Worm (Caenorhabditis elegans) whole organism, L2 larva: ENCODE results near the gene C05E4.12.
A peak's percentile ranks its signal among the peaks of the same experiment; 100 is the strongest.

Experiments
- C34F6.9 ChIP-seq: fragments of 150-350 bp; optimal IDR thresholded peaks from 2 replicates; lab custom pipeline; 2014; ENCODE audit warnings: missing biosample characterization, missing genetic modification characterization
- F13H6.1 ChIP-seq: sonication (generic microtip); optimal IDR thresholded peaks from 2 replicates; lab custom pipeline; 2016; ENCODE audit warnings: missing genetic modification characterization, missing compliant biosample characterization
- R02D3.7 ChIP-seq: fragments of 150-350 bp; optimal IDR thresholded peaks from 2 replicates; lab custom pipeline; 2014; ENCODE audit warnings: missing biosample characterization, missing genetic modification characterization
- Y55F3AM.14 ChIP-seq: fragments of 200-800 bp; sonication (Bioruptor generic); optimal IDR thresholded peaks from 2 replicates; lab custom pipeline; 2018; ENCODE audit warnings: mild to moderate bottlenecking, missing genetic modification characterization, missing compliant biosample characterization
- ZK546.5 ChIP-seq: sonication (generic microtip); optimal IDR thresholded peaks from 2 replicates; lab custom pipeline; 2017; ENCODE audit warnings: missing biosample characterization, missing genetic modification characterization
- aly-2 ChIP-seq: fragments of 150-350 bp; optimal IDR thresholded peaks from 2 replicates; lab custom pipeline; 2014; ENCODE audit warnings: missing biosample characterization, missing genetic modification characterization
- ama-1 ChIP-seq: fragments of 150-350 bp; optimal IDR thresholded peaks from 2 replicates; lab custom pipeline; 2018; ENCODE audit warnings: inconsistent platforms
- blmp-1 ChIP-seq: sonication (generic microtip); optimal IDR thresholded peaks from 2 replicates; lab custom pipeline; 2017; ENCODE audit warnings: missing genetic modification characterization, mild to moderate bottlenecking, missing compliant biosample characterization, antibody characterized with exemption, moderate library complexity; ENCODE audit not compliant: insufficient read depth
- ceh-16 ChIP-seq: fragments of 150-350 bp; optimal IDR thresholded peaks from 2 replicates; lab custom pipeline; 2014; ENCODE audit warnings: missing biosample characterization, missing genetic modification characterization
- ceh-82 ChIP-seq: fragments of 150-350 bp; optimal IDR thresholded peaks from 2 replicates; lab custom pipeline; 2014; ENCODE audit warnings: missing biosample characterization, missing genetic modification characterization
- crh-2 ChIP-seq: sonication (generic microtip); optimal IDR thresholded peaks from 2 replicates; lab custom pipeline; 2017; ENCODE audit warnings: missing biosample characterization, missing genetic modification characterization
- dmd-4 ChIP-seq: sonication (generic microtip); optimal IDR thresholded peaks from 2 replicates; lab custom pipeline; 2017; ENCODE audit warnings: missing biosample characterization, missing genetic modification characterization
- egl-27 ChIP-seq: sonication (generic microtip); optimal IDR thresholded peaks from 3 replicates; lab custom pipeline; 2017; ENCODE audit warnings: missing biosample characterization, missing genetic modification reagents, missing genetic modification characterization
- elt-1 ChIP-seq: fragments of 150-350 bp; optimal IDR thresholded peaks from 2 replicates; lab custom pipeline; 2014; ENCODE audit warnings: missing biosample characterization, missing genetic modification characterization
- elt-3 ChIP-seq: sonication (generic microtip); optimal IDR thresholded peaks from 2 replicates; lab custom pipeline; 2017; ENCODE audit warnings: missing biosample characterization, missing genetic modification characterization
- fos-1 ChIP-seq: fragments of 150-350 bp; optimal IDR thresholded peaks from 2 replicates; lab custom pipeline; 2014; ENCODE audit warnings: missing biosample characterization, missing genetic modification characterization
- gmeb-1 ChIP-seq: fragments of 150-350 bp; optimal IDR thresholded peaks from 2 replicates; lab custom pipeline; 2014; ENCODE audit warnings: missing biosample characterization, missing genetic modification characterization
- lin-11 ChIP-seq: fragments of 150-350 bp; sonication (generic microtip); optimal IDR thresholded peaks from 2 replicates; lab custom pipeline; 2014; ENCODE audit warnings: missing biosample characterization, missing genetic modification characterization, inconsistent platforms, mixed read lengths
- lin-13 ChIP-seq: fragments of 150-350 bp; optimal IDR thresholded peaks from 2 replicates; lab custom pipeline; 2014; ENCODE audit warnings: missing biosample characterization, missing genetic modification reagents, missing genetic modification characterization
- lin-39 ChIP-seq: fragments of 150-350 bp; optimal IDR thresholded peaks from 2 replicates; lab custom pipeline; 2014; ENCODE audit warnings: missing biosample characterization, missing genetic modification reagents, missing genetic modification characterization
- lsy-2 ChIP-seq, 2 experiments: fragments of 150-350 bp in 1 of 2; sonication (generic microtip) in 1 of 2; optimal IDR thresholded peaks; 2 replicates each; lab custom pipeline; 2014 to 2017; ENCODE audit warnings: missing biosample characterization in 2 of 2, missing genetic modification characterization in 2 of 2
- mab-5 ChIP-seq: fragments of 150-350 bp; optimal IDR thresholded peaks from 2 replicates; lab custom pipeline; 2014; ENCODE audit warnings: missing biosample characterization, missing genetic modification characterization
- mbf-1 ChIP-seq: sonication (generic microtip); optimal IDR thresholded peaks from 2 replicates; lab custom pipeline; 2017; ENCODE audit warnings: missing biosample characterization, missing genetic modification characterization
- mdl-1 ChIP-seq, 2 experiments: fragments of 150-350 bp in 1 of 2; sonication (generic microtip) in 1 of 2; optimal IDR thresholded peaks; 2 replicates each; lab custom pipeline; 2017; ENCODE audit warnings: missing biosample characterization in 2 of 2, missing genetic modification characterization in 2 of 2
- nhr-10 ChIP-seq: sonication (generic microtip); optimal IDR thresholded peaks from 2 replicates; lab custom pipeline; 2017; ENCODE audit warnings: missing biosample characterization, missing genetic modification characterization
- nhr-11 ChIP-seq: fragments of 150-350 bp; optimal IDR thresholded peaks from 2 replicates; lab custom pipeline; 2014; ENCODE audit warnings: missing biosample characterization, missing genetic modification characterization
- nhr-12 ChIP-seq: fragments of 150-350 bp; optimal IDR thresholded peaks from 2 replicates; lab custom pipeline; 2014; ENCODE audit warnings: missing biosample characterization, missing genetic modification characterization
- nhr-129 ChIP-seq: fragments of 150-350 bp; optimal IDR thresholded peaks from 2 replicates; lab custom pipeline; 2014; ENCODE audit warnings: missing biosample characterization, missing genetic modification characterization
- nhr-21 ChIP-seq: fragments of 150-350 bp; optimal IDR thresholded peaks from 2 replicates; lab custom pipeline; 2014; ENCODE audit warnings: missing biosample characterization, missing genetic modification characterization
- nhr-23 ChIP-seq: fragments of 150-350 bp; optimal IDR thresholded peaks from 2 replicates; lab custom pipeline; 2014; ENCODE audit warnings: missing biosample characterization, missing genetic modification reagents, missing genetic modification characterization
- nhr-25 ChIP-seq: fragments of 150-350 bp; sonication (generic microtip); optimal IDR thresholded peaks from 3 replicates; lab custom pipeline; 2014; ENCODE audit warnings: missing biosample characterization, missing genetic modification characterization
- nhr-6 ChIP-seq: fragments of 150-350 bp; optimal IDR thresholded peaks from 2 replicates; lab custom pipeline; 2014; ENCODE audit warnings: missing biosample characterization, missing genetic modification characterization
- nhr-77 ChIP-seq: fragments of 150-350 bp; optimal IDR thresholded peaks from 2 replicates; lab custom pipeline; 2014; ENCODE audit warnings: missing biosample characterization, missing genetic modification characterization
- sem-4 ChIP-seq: fragments of 150-350 bp; optimal IDR thresholded peaks from 2 replicates; lab custom pipeline; 2014; ENCODE audit warnings: missing biosample characterization, missing genetic modification reagents, missing genetic modification characterization
- sma-3 ChIP-seq: sonication (generic microtip); optimal IDR thresholded peaks from 2 replicates; lab custom pipeline; 2016; ENCODE audit warnings: missing genetic modification reagents, missing genetic modification characterization, missing compliant biosample characterization
- sma-9 ChIP-seq, 2 experiments: fragments of 150-350 bp in 1 of 2; sonication (generic microtip) in 1 of 2; optimal IDR thresholded peaks; 2 replicates each; lab custom pipeline; 2014 to 2016; ENCODE audit warnings: missing genetic modification characterization in 2 of 2, mild to moderate bottlenecking in 1 of 2, missing biosample characterization in 1 of 2, missing compliant biosample characterization in 1 of 2, missing genetic modification reagents in 1 of 2, moderate library complexity in 1 of 2
- snpc-4 ChIP-seq: fragments of 150-350 bp; optimal IDR thresholded peaks from 2 replicates; lab custom pipeline; 2014; ENCODE audit warnings: missing biosample characterization, missing genetic modification characterization
- unc-39 ChIP-seq: fragments of 150-350 bp; optimal IDR thresholded peaks from 2 replicates; lab custom pipeline; 2014; ENCODE audit warnings: missing biosample characterization, missing genetic modification characterization
- unc-55 ChIP-seq: fragments of 150-350 bp; sonication (generic microtip); optimal IDR thresholded peaks from 3 replicates; lab custom pipeline; 2014; ENCODE audit warnings: missing biosample characterization, missing genetic modification reagents, missing genetic modification characterization
- unc-62 ChIP-seq: fragments of 150-350 bp; optimal IDR thresholded peaks from 2 replicates; lab custom pipeline; 2014; ENCODE audit warnings: missing biosample characterization, missing genetic modification reagents, missing genetic modification characterization
- zag-1 ChIP-seq: fragments of 150-350 bp; optimal IDR thresholded peaks from 2 replicates; lab custom pipeline; 2014; ENCODE audit warnings: missing biosample characterization, missing genetic modification characterization
- ztf-1 ChIP-seq: fragments of 200-800 bp; sonication (Bioruptor generic); conservative IDR thresholded peaks from 2 replicates; pipeline ENCODE4 v1.3.6; 2022; ENCODE audit warnings: missing genetic modification characterization, missing compliant biosample characterization
- ztf-11 ChIP-seq: sonication (generic microtip); optimal IDR thresholded peaks from 2 replicates; lab custom pipeline; 2017; ENCODE audit warnings: missing biosample characterization, missing genetic modification characterization
- ztf-4 ChIP-seq: fragments of 150-350 bp; optimal IDR thresholded peaks from 2 replicates; lab custom pipeline; 2014; ENCODE audit warnings: missing biosample characterization, missing genetic modification characterization

C05E4.12 gene

ce11 chrV:741820-742219 lies 20.0 kb downstream of the C05E4.12 start, which contains the start of gene C05E4.7:
Gene C05E4.7, plus strand, starts transcription at chrV:742120.
- TF ChIP-seq unc-62 (GFP tag; lab: Kevin White, UChicago) (no peak), nhr-12 (tag; lab: Kevin White, UChicago) (no peak), lin-39 (tag; lab: Kevin White, UChicago) (no peak), blmp-1 (tag; lab: Kevin White, UChicago) (no peak), dmd-4 (tag; lab: Kevin White, UChicago) (no peak), nhr-11 (tag; lab: Kevin White, UChicago) (no peak)

DNA sequence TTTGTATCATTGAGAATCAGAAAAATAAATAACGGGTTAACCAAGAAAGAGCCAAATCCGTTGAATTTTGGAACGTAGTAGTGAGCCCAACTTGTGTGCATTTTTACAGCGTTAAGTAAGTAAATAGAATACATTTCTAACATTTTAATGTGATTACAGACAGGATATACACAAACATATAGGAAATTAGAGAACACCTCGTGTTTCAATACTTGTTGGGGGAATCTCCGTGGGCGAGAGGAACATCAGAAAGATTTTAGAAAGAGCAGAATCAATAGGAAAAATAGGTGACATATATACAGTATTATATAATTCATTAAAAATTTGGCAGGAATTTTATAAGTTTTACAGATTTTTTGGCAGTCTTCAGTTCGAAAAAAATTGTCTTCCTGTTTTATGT lies 23.0 kb downstream of the C05E4.12 start, which contains the start of gene srj-24:
Gene srj-24 (minus strand): TSS at position 101 of the 400 bp plus-strand sequence.
- TF ChIP-seq zag-1 (tag; lab: Kevin White, UChicago) (no peak), lin-39 (tag; lab: Kevin White, UChicago) (no peak), ztf-1 (no peak), aly-2 (tag; lab: Kevin White, UChicago) (no peak), egl-27 (tag; lab: Kevin White, UChicago) (no peak), mbf-1 (no peak), mab-5 (tag; lab: Kevin White, UChicago) (no peak), nhr-25 (tag; lab: Kevin White, UChicago) (no peak), lsy-2 (tag; optimal IDR thresholded peaks at IDR 0.05; lab: Kevin White, UChicago) (no peak)
- TF ChIP-seq, all 48 proteins: peak for 0

DNA sequence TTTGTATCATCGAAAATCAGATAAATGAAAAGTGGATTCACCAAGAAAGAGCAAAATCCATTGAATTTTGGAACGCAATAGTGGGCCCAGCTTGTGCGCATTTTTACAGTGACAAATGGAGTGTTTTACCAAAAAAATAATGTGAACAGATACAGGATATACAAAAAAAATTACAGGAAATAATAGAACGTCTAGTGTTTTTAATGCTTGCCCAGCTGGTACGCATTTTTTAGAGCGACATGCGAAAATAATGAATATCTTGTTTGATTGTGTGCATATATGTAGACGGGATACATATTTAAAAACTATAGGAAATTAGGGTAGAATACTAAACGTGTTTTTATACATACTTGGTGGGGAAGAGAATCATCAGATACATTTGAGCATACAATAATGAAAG lies 25.6 kb downstream of the C05E4.12 start, which contains the start of gene srj-25:
Gene srj-25 (minus strand): TSS at position 101 of the 400 bp plus-strand sequence.
- no peak for TF ChIP-seq nhr-23 (tag; lab: Kevin White, UChicago)
- TF ChIP-seq dmd-4 (tag; lab: Kevin White, UChicago) = no peak
- no peak for TF ChIP-seq unc-39 (tag; lab: Kevin White, UChicago)
- no peak for TF ChIP-seq F13H6.1 (tag; lab: Kevin White, UChicago)
- TF ChIP-seq lin-13 (GFP tag; lab: Kevin White, UChicago) = no peak
- TF ChIP-seq sem-4 (tag; lab: Kevin White, UChicago) = no peak
- TF ChIP-seq mab-5 (tag; lab: Kevin White, UChicago) = no peak
- no peak for TF ChIP-seq nhr-10 (tag; lab: Kevin White, UChicago)

DNA sequence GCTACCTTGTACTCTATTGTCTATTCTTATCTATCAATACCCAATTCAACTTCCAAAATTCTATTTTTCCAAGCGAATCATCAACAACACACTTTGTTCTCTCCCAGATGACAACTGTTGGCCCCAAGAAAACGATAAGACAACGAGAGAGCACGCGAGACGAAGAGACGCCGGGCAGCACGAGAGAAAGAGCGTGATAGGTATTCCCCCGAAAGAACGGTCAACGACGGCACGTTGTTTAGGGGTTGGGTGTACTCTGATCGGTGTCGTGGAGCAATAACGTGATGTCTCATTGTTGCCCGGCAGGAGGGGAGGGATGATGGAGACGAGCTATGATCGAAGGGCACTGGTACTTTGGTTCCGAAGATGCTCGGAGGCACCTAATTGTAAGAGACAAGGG lies 30.5 kb downstream of the C05E4.12 start:
- peak; percentile 85 for TF ChIP-seq nhr-25 (tag; lab: Kevin White, UChicago)
- TF ChIP-seq sma-9 (GFP tag; optimal IDR thresholded peaks at IDR 0.05; lab: Kevin White, UChicago) = peak; percentile 99
- peak; percentile 46 for TF ChIP-seq sma-9 (tag; optimal IDR thresholded peaks at IDR 0.05; lab: Kevin White, UChicago)
- TF ChIP-seq lin-11 (tag; lab: Kevin White, UChicago) = no peak
- TF ChIP-seq ceh-82 (tag; lab: Kevin White, UChicago) = no peak
- no peak for TF ChIP-seq elt-1 (tag; lab: Kevin White, UChicago)
- TF ChIP-seq nhr-77 (tag; lab: Kevin White, UChicago) = peak; percentile 39
- no peak for TF ChIP-seq ztf-11 (tag; lab: Kevin White, UChicago)
- TF ChIP-seq fos-1 (tag; lab: Kevin White, UChicago) = peak; percentile 83
- TF ChIP-seq unc-62 (GFP tag; lab: Kevin White, UChicago) = peak; percentile 11
- TF ChIP-seq mab-5 (tag; lab: Kevin White, UChicago) = peak; percentile 62
- peak; percentile 42 for TF ChIP-seq snpc-4 (tag; lab: Kevin White, UChicago)
- TF ChIP-seq mbf-1 = no peak
- TF ChIP-seq crh-2 (tag; lab: Kevin White, UChicago) = peak; percentile 94
- peak; percentile 49 for TF ChIP-seq nhr-6 (tag; lab: Kevin White, UChicago)
- peak; percentile 82 for TF ChIP-seq gmeb-1 (tag; lab: Kevin White, UChicago)
- no peak for TF ChIP-seq aly-2 (tag; lab: Kevin White, UChicago)
- peak; percentile 33 for TF ChIP-seq lin-13 (GFP tag; lab: Kevin White, UChicago)
- no peak for TF ChIP-seq nhr-12 (tag; lab: Kevin White, UChicago)
- peak; percentile 97 to 98 for TF ChIP-seq mdl-1 (tag; optimal IDR thresholded peaks at IDR 0.05; lab: Kevin White, UChicago)
- no peak for TF ChIP-seq ceh-16
- TF ChIP-seq dmd-4 (tag; lab: Kevin White, UChicago) = no peak
- TF ChIP-seq Y55F3AM.14 (GFP tag; lab: Kevin White, UChicago) = peak; percentile 94
- TF ChIP-seq nhr-23 (tag; lab: Kevin White, UChicago) = no peak
- TF ChIP-seq ZK546.5 (tag; lab: Kevin White, UChicago) = no peak
- peak; percentile 96 for TF ChIP-seq nhr-129
- no peak for TF ChIP-seq unc-55 (GFP tag; lab: Kevin White, UChicago)
- TF ChIP-seq C34F6.9 = peak; percentile 51
- TF ChIP-seq egl-27 (tag; lab: Kevin White, UChicago) = peak; percentile 74
- TF ChIP-seq nhr-11 (tag; lab: Kevin White, UChicago) = no peak
- peak; percentile 95 for TF ChIP-seq nhr-21 (tag; lab: Kevin White, UChicago)
- no peak for TF ChIP-seq ztf-1
- peak; percentile 82 for TF ChIP-seq ama-1 (lab: Kevin White, UChicago)
- no peak for TF ChIP-seq R02D3.7
- TF ChIP-seq nhr-10 (tag; lab: Kevin White, UChicago) = peak; percentile 13
- no peak for TF ChIP-seq elt-3 (tag; lab: Kevin White, UChicago)
- TF ChIP-seq lsy-2 (tag; optimal IDR thresholded peaks at IDR 0.05; lab: Kevin White, UChicago) = peak in 1 of 2 experiments; percentile 80
- TF ChIP-seq zag-1 (tag; lab: Kevin White, UChicago) = no peak
- TF ChIP-seq ztf-4 (tag; lab: Kevin White, UChicago) = peak; percentile 89
- peak; percentile 97 for TF ChIP-seq sma-3 (GFP tag; lab: Kevin White, UChicago)
